Fruit fly (Drosophila melanogaster) whole organism, pupa: ENCODE measurements around the gene NK7.1.

Experiments used
- CG10348 ChIP-seq: fragments of 200-800 bp; sonication (Bioruptor generic); IDR thresholded peaks from 2 replicates; pipeline ENCODE4 v1.3.6; 2022; ENCODE audit warnings: missing biosample characterization, missing genetic modification characterization
- CG12605 ChIP-seq: fragments of 200-800 bp; sonication (Bioruptor generic); IDR thresholded peaks from 2 replicates; pipeline ENCODE4 v1.3.6; 2022; ENCODE audit warnings: missing biosample characterization, missing genetic modification characterization
- CG13204 ChIP-seq: fragments of 200-800 bp; sonication (Bioruptor generic); optimal IDR thresholded peaks from 2 replicates; lab custom pipeline; 2018; ENCODE audit warnings: missing biosample characterization, mild to moderate bottlenecking, missing genetic modification characterization, moderate library complexity
- CG14655 ChIP-seq: fragments of 200-800 bp; sonication (Bioruptor generic); optimal IDR thresholded peaks from 3 replicates; lab custom pipeline; 2017; ENCODE audit warnings: mild to moderate bottlenecking, missing biosample characterization, missing genetic modification reagents, missing genetic modification characterization
- CG15710 ChIP-seq: fragments of 200-800 bp; sonication (Bioruptor generic); optimal IDR thresholded peaks from 2 replicates; lab custom pipeline; 2018; ENCODE audit warnings: missing biosample characterization, mild to moderate bottlenecking, missing genetic modification characterization, moderate library complexity
- CG17806 ChIP-seq: fragments of 200-800 bp; sonication (Bioruptor generic); optimal IDR thresholded peaks from 2 replicates; lab custom pipeline; 2018; ENCODE audit warnings: missing biosample characterization, mild to moderate bottlenecking, missing genetic modification characterization, moderate library complexity
- CG32121 ChIP-seq: fragments of 200-800 bp; sonication (Bioruptor generic); IDR thresholded peaks from 2 replicates; pipeline ENCODE4 v1.3.6; 2022; ENCODE audit warnings: missing biosample characterization, missing genetic modification characterization
- CG34367 ChIP-seq: fragments of 200-800 bp; sonication (Bioruptor generic); optimal IDR thresholded peaks from 2 replicates; lab custom pipeline; 2018; ENCODE audit warnings: missing biosample characterization, mild to moderate bottlenecking, missing genetic modification characterization
- CG4496 ChIP-seq: fragments of 200-800 bp; sonication (Bioruptor generic); IDR thresholded peaks from 3 replicates; pipeline ENCODE4 v1.3.6; 2022; ENCODE audit warnings: missing biosample characterization, missing genetic modification characterization
- CG8159 ChIP-seq: fragments of 200-800 bp; sonication (Bioruptor generic); optimal IDR thresholded peaks from 3 replicates; lab custom pipeline; 2018; ENCODE audit warnings: missing biosample characterization, mild to moderate bottlenecking, missing genetic modification characterization, moderate library complexity
- CG8301 ChIP-seq: fragments of 200-800 bp; sonication (Bioruptor generic); optimal IDR thresholded peaks from 2 replicates; lab custom pipeline; 2018; ENCODE audit warnings: missing biosample characterization, mild to moderate bottlenecking, missing genetic modification characterization
- CG9948 ChIP-seq: fragments of 200-800 bp; sonication (Bioruptor generic); optimal IDR thresholded peaks from 2 replicates; lab custom pipeline; 2018; ENCODE audit warnings: missing biosample characterization, mild to moderate bottlenecking, missing genetic modification characterization, moderate library complexity
- D1 ChIP-seq: fragments of 200-800 bp; sonication (Bioruptor generic); optimal IDR thresholded peaks from 2 replicates; lab custom pipeline; 2018; ENCODE audit warnings: missing biosample characterization, mild to moderate bottlenecking, missing genetic modification characterization, moderate library complexity
- EcR ChIP-seq: fragments of 200-800 bp; sonication (Bioruptor generic); optimal IDR thresholded peaks from 3 replicates; lab custom pipeline; 2019; ENCODE audit warnings: missing biosample characterization, missing genetic modification characterization, mild to moderate bottlenecking, moderate library complexity, missing genetic modification reagents
- Ets98B ChIP-seq: fragments of 200-800 bp; sonication (Bioruptor generic); IDR thresholded peaks from 2 replicates; pipeline ENCODE4 v1.3.6; 2022; ENCODE audit warnings: missing biosample characterization, missing genetic modification characterization
- Pif1A ChIP-seq: fragments of 200-800 bp; sonication (Bioruptor generic); optimal IDR thresholded peaks from 3 replicates; lab custom pipeline; 2016; ENCODE audit warnings: missing biosample characterization, missing genetic modification characterization
- Pif1B ChIP-seq: fragments of 200-800 bp; sonication (Bioruptor generic); optimal IDR thresholded peaks from 3 replicates; lab custom pipeline; 2016; ENCODE audit warnings: missing biosample characterization, missing genetic modification characterization
- Snoo ChIP-seq: fragments of 200-800 bp; sonication (Bioruptor generic); optimal IDR thresholded peaks from 3 replicates; lab custom pipeline; 2017; ENCODE audit warnings: missing biosample characterization, mild to moderate bottlenecking, missing genetic modification characterization, inconsistent platforms
- fd96Ca ChIP-seq: fragments of 200-800 bp; sonication (Bioruptor generic); IDR thresholded peaks from 3 replicates; pipeline ENCODE4 v1.3.6; 2022; ENCODE audit warnings: missing biosample characterization, missing genetic modification characterization
- gl ChIP-seq: fragments of 200-800 bp; sonication (Bioruptor generic); optimal IDR thresholded peaks from 2 replicates; lab custom pipeline; 2018; ENCODE audit warnings: missing biosample characterization, mild to moderate bottlenecking, missing genetic modification characterization
- rn ChIP-seq: fragments of 200-800 bp; sonication (Bioruptor generic); IDR thresholded peaks from 2 replicates; pipeline ENCODE4 v1.3.6; 2022; ENCODE audit warnings: missing biosample characterization, missing genetic modification characterization

NK7.1 gene

dm6 chr3R:14370199-14370933 is 2.4 kb downstream of the NK7.1 start:
- TF ChIP-seq CG34367 (tag; lab: Kevin White, UChicago): peak; percentile 96
- peak; percentile 92 for TF ChIP-seq D1 (tag; lab: Kevin White, UChicago)
- peak; percentile 97 for TF ChIP-seq CG17806
- peak; percentile 97 for TF ChIP-seq rn (GFP tag; lab: Robert Waterston, UW)
- peak; percentile 99 for TF ChIP-seq CG32121
- peak; percentile 89 for TF ChIP-seq CG10348 (GFP tag; lab: Robert Waterston, UW)
- peak; percentile 97 for TF ChIP-seq CG12605
- peak; percentile 96 for TF ChIP-seq CG9948 (tag; lab: Kevin White, UChicago)
- TF ChIP-seq Pif1B: peak; percentile 91
- peak; percentile 96 for TF ChIP-seq CG15710 (tag; lab: Kevin White, UChicago)
- peak; percentile 99 for TF ChIP-seq CG4496
- TF ChIP-seq CG14655 (GFP tag; lab: Kevin White, UChicago): peak; percentile 97
- TF ChIP-seq CG8159: peak; percentile 96
- peak; percentile 98 for TF ChIP-seq Ets98B
- peak; percentile 96 for TF ChIP-seq Pif1A (GFP tag; lab: Kevin White, UChicago)
- no peak for TF ChIP-seq EcR
- TF ChIP-seq gl: peak; percentile 92
- TF ChIP-seq CG13204 (GFP tag; lab: Kevin White, UChicago): peak; percentile 84
- TF ChIP-seq fd96Ca (GFP tag; lab: Robert Waterston, UW): peak; percentile 99
- peak; percentile 93 for TF ChIP-seq Snoo
- TF ChIP-seq CG8301 (tag; lab: Kevin White, UChicago): peak; percentile 96

- TF ChIP-seq CG12605 (0 out of 2 replicates have a peak, but pooled peaks have one; percentile 43), CG13204 (GFP tag; lab: Kevin White, UChicago) (peak; percentile 34), CG4496 (0 out of 3 replicates have a peak, but pooled peaks have one; percentile 31), Snoo (no peak), gl (peak; percentile 6)
These were observed 3.1 kb downstream of the NK7.1 start for dm6 chr3R:14369481-14370198.

dm6 chr3R:14366882-14367281 is 5.9 kb downstream of the NK7.1 start:
- no peak for TF ChIP-seq CG34367 (tag; lab: Kevin White, UChicago)
- no peak for TF ChIP-seq fd96Ca (GFP tag; lab: Robert Waterston, UW)
- TF ChIP-seq CG14655 (GFP tag; lab: Kevin White, UChicago): no peak
- TF ChIP-seq Pif1A (GFP tag; lab: Kevin White, UChicago): no peak

dm6 chr3R:14365918-14366317 is 6.8 kb downstream of the NK7.1 start:
- TF ChIP-seq CG12605 (no peak), CG8301 (tag; lab: Kevin White, UChicago) (no peak), CG8159 (no peak), Ets98B (no peak), CG14655 (GFP tag; lab: Kevin White, UChicago) (no peak), rn (GFP tag; lab: Robert Waterston, UW) (no peak)

DNA sequence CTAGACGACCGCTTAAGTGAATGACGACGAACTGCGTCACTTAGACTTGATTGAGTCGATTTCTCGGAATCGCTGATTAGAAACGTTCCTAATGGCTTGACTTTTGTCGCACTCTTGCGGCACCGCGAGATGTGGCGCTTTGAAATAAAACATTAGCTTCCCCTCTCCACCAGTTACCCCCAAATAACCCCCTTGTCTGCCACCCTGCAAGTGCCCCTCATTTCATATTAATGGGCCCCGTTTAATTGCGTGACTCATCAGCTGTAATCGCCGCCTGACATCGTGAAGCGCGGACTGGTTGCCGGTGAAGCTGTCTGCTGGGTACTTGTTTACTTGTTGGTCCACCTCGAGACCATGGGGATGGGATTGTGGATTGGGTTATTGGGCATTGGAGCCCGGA is 8.6 kb downstream of the NK7.1 start:
- no peak for TF ChIP-seq EcR
- TF ChIP-seq CG13204 (GFP tag; lab: Kevin White, UChicago): no peak
- TF ChIP-seq CG34367 (tag; lab: Kevin White, UChicago): no peak
- no peak for TF ChIP-seq CG4496
- TF ChIP-seq Ets98B: no peak
- no peak for TF ChIP-seq CG10348 (GFP tag; lab: Robert Waterston, UW)
- TF ChIP-seq CG12605: no peak
- TF ChIP-seq CG9948 (tag; lab: Kevin White, UChicago): no peak
- TF ChIP-seq gl: no peak
- TF ChIP-seq Pif1B: no peak
- TF ChIP-seq CG17806: no peak
- TF ChIP-seq Pif1A (GFP tag; lab: Kevin White, UChicago): no peak
- TF ChIP-seq fd96Ca (GFP tag; lab: Robert Waterston, UW): no peak
- no peak for TF ChIP-seq CG15710 (tag; lab: Kevin White, UChicago)
- TF ChIP-seq CG14655 (GFP tag; lab: Kevin White, UChicago): no peak
- TF ChIP-seq CG32121: no peak
- TF ChIP-seq CG8159: no peak

- TF ChIP-seq Ets98B (no peak), EcR (peak; percentile 64), CG13204 (GFP tag; lab: Kevin White, UChicago) (peak; percentile 73)
These were observed 9.6 kb downstream of the NK7.1 start for dm6 chr3R:14363172-14363571.

- TF ChIP-seq CG14655 (GFP tag; lab: Kevin White, UChicago) (no peak), CG32121 (peak; percentile 10; the same call in 1 of the 2 replicates), D1 (tag; lab: Kevin White, UChicago) (peak; percentile 20), CG4496 (peak; percentile 29; the same call in 1 of the 3 replicates), CG10348 (GFP tag; lab: Robert Waterston, UW) (no peak), Pif1A (GFP tag; lab: Kevin White, UChicago) (peak; percentile 9), CG12605 (no peak), Snoo (peak; percentile 17), CG9948 (tag; lab: Kevin White, UChicago) (no peak)
These were observed 11.0 kb downstream of the NK7.1 start, which contains the start of gene Dnaaf5 for dm6 chr3R:14361741-14362232. Dnaaf5 (minus strand) TSS chr3R:14361786.
